Worm (Caenorhabditis elegans): ENCODE results near the gene rpl-6.

- no peak for TF ChIP-seq cog-1 (tag; optimal IDR thresholded peaks at IDR 0.05)
- TF ChIP-seq flt-1 (GFP tag; IDR thresholded peaks at IDR 0.05), result no peak
- no peak for TF ChIP-seq tab-1 (GFP tag; IDR thresholded peaks at IDR 0.05)
- no peak for TF ChIP-seq ztf-29 (GFP tag; IDR thresholded peaks at IDR 0.05)
- no peak for TF ChIP-seq klf-2 (GFP tag; conservative IDR thresholded peaks at IDR 0.05)
- no peak for TF ChIP-seq ztf-23 (GFP tag; IDR thresholded peaks at IDR 0.05)
- no peak for TF ChIP-seq ref-1 (GFP tag; conservative IDR thresholded peaks at IDR 0.05)
Observed at ce11 chrIII:7170090-7170489, 38.2 kb upstream of the rpl-6 start.
